Worm (Caenorhabditis elegans): Measurements from ENCODE around the gene jmjd-3.2.

- TF ChIP-seq him-1 (tag; optimal IDR thresholded peaks at IDR 0.05) (no peak), dao-5 (tag; optimal IDR thresholded peaks at IDR 0.05) (no peak)
Observed at ce11 chrX:14490486-14490885, 42.5 kb downstream of the jmjd-3.2 start.

All from whole organism, L4/young adult.